Fruit fly (Drosophila melanogaster): ENCODE results near the gene CG9016.

The CG9016 gene

DNA sequence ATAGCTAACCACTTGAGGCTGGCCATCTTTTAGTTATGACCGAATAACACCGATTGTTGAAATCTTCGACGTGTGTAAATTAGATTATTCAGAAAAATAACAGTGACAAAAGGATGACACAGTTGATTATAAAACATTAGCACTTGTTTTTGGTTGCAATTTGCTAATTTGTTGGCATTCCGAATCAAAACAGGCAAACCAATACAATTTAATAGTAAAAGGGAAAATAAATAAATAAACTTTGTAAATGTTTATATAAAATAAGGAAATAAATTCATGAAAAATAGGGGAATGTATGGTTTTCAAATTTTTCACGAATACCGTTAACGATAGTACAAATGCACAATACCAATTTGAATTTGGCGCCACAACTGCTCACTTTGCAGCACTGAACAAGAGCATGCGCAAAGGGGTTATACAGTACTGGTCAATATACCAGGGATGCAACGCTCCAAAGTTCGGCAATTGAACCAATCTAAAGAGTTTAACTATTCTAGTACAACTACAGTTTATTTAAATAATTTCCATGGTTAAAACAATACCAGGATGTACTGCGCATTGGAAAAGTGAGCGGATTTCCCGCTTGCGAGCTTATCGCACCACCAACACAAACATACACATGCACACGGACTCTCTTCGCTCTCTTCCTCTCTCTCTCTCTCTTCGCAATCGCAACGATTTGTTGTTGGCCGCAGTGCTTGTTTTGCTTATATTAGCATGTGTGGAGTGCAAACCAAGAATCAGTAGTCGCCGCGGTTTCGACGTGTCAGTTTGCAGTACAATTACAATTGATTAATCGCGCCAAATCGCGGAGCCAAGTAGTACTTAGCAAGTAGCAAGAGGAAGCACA is 20.0 kb upstream of the CG9016 start, which contains the start of the genes Sfp26Ad and Gpdh1 (continued):
- 0 out of 2 replicates have a peak, but pooled peaks have one; percentile 11 for TF ChIP-seq peb (GFP tag; IDR thresholded peaks at IDR 0.05)
- peak; percentile 79 for TF ChIP-seq CG1602 (GFP tag; optimal IDR thresholded peaks at IDR 0.05)
- TF ChIP-seq Abd-B (GFP tag; optimal IDR thresholded peaks at IDR 0.05), result peak; percentile 33
- TF ChIP-seq Doc2 (GFP tag; IDR thresholded peaks at IDR 0.05), result no peak
- TF ChIP-seq sob (GFP tag; IDR thresholded peaks at IDR 0.05), result peak; percentile 84
- TF ChIP-seq CG15514 (GFP tag; optimal IDR thresholded peaks at IDR 0.05), result peak; percentile 97
- TF ChIP-seq Dll (GFP tag; IDR thresholded peaks at IDR 0.05; ENCODE audit: partially characterized antibody), result peak; percentile 77
- TF ChIP-seq Ssrp (tag; optimal IDR thresholded peaks at IDR 0.05), result peak; percentile 14
- no peak; the same call in 2 of the 3 replicates for TF ChIP-seq gce (GFP tag; IDR thresholded peaks at IDR 0.05)
- TF ChIP-seq Mad (GFP tag; optimal IDR thresholded peaks at IDR 0.05), result peak; percentile 80
- no peak for TF ChIP-seq D (optimal IDR thresholded peaks at IDR 0.05)
- TF ChIP-seq D (GFP tag; optimal IDR thresholded peaks at IDR 0.05), result peak; percentile 47
- peak; percentile 68 for TF ChIP-seq CG10565 (GFP tag; optimal IDR thresholded peaks at IDR 0.05)
- TF ChIP-seq hkb (optimal IDR thresholded peaks at IDR 0.05), result no peak
- peak; percentile 74 for TF ChIP-seq hkb (GFP tag; IDR thresholded peaks at IDR 0.05)
- peak; percentile 35 for TF ChIP-seq nerfin-1 (tag; optimal IDR thresholded peaks at IDR 0.05)
- peak; percentile 64 for TF ChIP-seq CG4854 (GFP tag; optimal IDR thresholded peaks at IDR 0.05)
- 0 out of 3 replicates have a peak, but pooled peaks have one; percentile 17 for TF ChIP-seq croc (GFP tag; conservative IDR thresholded peaks at IDR 0.05)
- peak; percentile 42; the same call in 1 of the 3 replicates for TF ChIP-seq CG6791 (GFP tag; IDR thresholded peaks at IDR 0.05; ENCODE audit: partially characterized antibody)
- TF ChIP-seq CG13123 (GFP tag; optimal IDR thresholded peaks at IDR 0.05), result peak; percentile 75
- TF ChIP-seq Nf-YA (GFP tag; IDR thresholded peaks at IDR 0.05), result peak; percentile 36
- no peak for TF ChIP-seq CG10321 (GFP tag; IDR thresholded peaks at IDR 0.05)
- peak; percentile 99 for TF ChIP-seq CG7928 (GFP tag; optimal IDR thresholded peaks at IDR 0.05)
- TF ChIP-seq CG2678 (tag; optimal IDR thresholded peaks at IDR 0.05), result peak; percentile 72
- peak; percentile 18 for TF ChIP-seq CG3838 (GFP tag; optimal IDR thresholded peaks at IDR 0.05)
- TF ChIP-seq CG1647 (GFP tag; optimal IDR thresholded peaks at IDR 0.05), result peak; percentile 83
- TF ChIP-seq tna (GFP tag; IDR thresholded peaks at IDR 0.05; ENCODE audit: partially characterized antibody), result no peak; the same call in 1 of the 2 replicates
- TF ChIP-seq CG14667 (GFP tag; IDR thresholded peaks at IDR 0.05), result peak; percentile 45
- TF ChIP-seq gem (tag; optimal IDR thresholded peaks at IDR 0.05), result peak; percentile 79
- TF ChIP-seq Hmr (GFP tag; optimal IDR thresholded peaks at IDR 0.05), result peak; percentile 82
- TF ChIP-seq CG2889 (GFP tag; IDR thresholded peaks at IDR 0.05), result 0 out of 3 replicates have a peak, but pooled peaks have one; percentile 13
- TF ChIP-seq CG12659 (GFP tag; optimal IDR thresholded peaks at IDR 0.05), result peak; percentile 84
- peak; percentile 32; the same call in 1 of the 2 replicates for TF ChIP-seq sim (GFP tag; IDR thresholded peaks at IDR 0.05)
- peak; percentile 85 for TF ChIP-seq yki (optimal IDR thresholded peaks at IDR 0.05)
- TF ChIP-seq Xbp1 (GFP tag; optimal IDR thresholded peaks at IDR 0.05), result peak; percentile 86
- TF ChIP-seq crc (GFP tag; optimal IDR thresholded peaks at IDR 0.05), result peak; percentile 63
- TF ChIP-seq HmgZ (tag; optimal IDR thresholded peaks at IDR 0.05), result peak; percentile 80
- TF ChIP-seq NK7.1 (GFP tag; optimal IDR thresholded peaks at IDR 0.05), result peak; percentile 51
- TF ChIP-seq CG16815 (GFP tag; optimal IDR thresholded peaks at IDR 0.05), result peak; percentile 53
- peak; percentile 36 for TF ChIP-seq amos (GFP tag; IDR thresholded peaks at IDR 0.05; ENCODE audit: partially characterized antibody)
- TF ChIP-seq CG3995 (GFP tag; optimal IDR thresholded peaks at IDR 0.05), result peak; percentile 50
- TF ChIP-seq GATAe (GFP tag; conservative IDR thresholded peaks at IDR 0.05), result no peak
- TF ChIP-seq CG4617 (GFP tag; optimal IDR thresholded peaks at IDR 0.05; ENCODE audit: borderline replicate concordance), result peak; percentile 91
- TF ChIP-seq D19B (GFP tag; optimal IDR thresholded peaks at IDR 0.05), result peak; percentile 41
- TF ChIP-seq CG1024 (GFP tag; IDR thresholded peaks at IDR 0.05), result peak; percentile 53; the same call in 1 of the 2 replicates
- TF ChIP-seq CG8478 (optimal IDR thresholded peaks at IDR 0.05), result no peak
- peak; percentile 57 for TF ChIP-seq H2.0 (GFP tag; IDR thresholded peaks at IDR 0.05)
- peak; percentile 41 for TF ChIP-seq CG1529 (GFP tag; optimal IDR thresholded peaks at IDR 0.05)
- peak; percentile 54 for TF ChIP-seq ssp (GFP tag; IDR thresholded peaks at IDR 0.05)
- peak; percentile 91 for TF ChIP-seq ci (GFP tag; IDR thresholded peaks at IDR 0.05)

Data from whole organism, embryonic.